Worm (Caenorhabditis elegans) whole organism, L2 larva: ENCODE measurements around the gene C17H12.6.

Experiments
- R02D3.7 ChIP-seq: fragments of 150-350 bp; optimal IDR thresholded peaks from 2 replicates; lab custom pipeline; 2014; ENCODE audit warnings: missing biosample characterization, missing genetic modification characterization
- Y55F3AM.14 ChIP-seq: fragments of 200-800 bp; sonication (Bioruptor generic); optimal IDR thresholded peaks from 2 replicates; lab custom pipeline; 2018; ENCODE audit warnings: mild to moderate bottlenecking, missing genetic modification characterization, missing compliant biosample characterization
- ama-1 ChIP-seq: fragments of 150-350 bp; optimal IDR thresholded peaks from 2 replicates; lab custom pipeline; 2018; ENCODE audit warnings: inconsistent platforms
- ceh-16 ChIP-seq: fragments of 150-350 bp; optimal IDR thresholded peaks from 2 replicates; lab custom pipeline; 2014; ENCODE audit warnings: missing biosample characterization, missing genetic modification characterization
- ceh-82 ChIP-seq: fragments of 150-350 bp; optimal IDR thresholded peaks from 2 replicates; lab custom pipeline; 2014; ENCODE audit warnings: missing biosample characterization, missing genetic modification characterization
- crh-2 ChIP-seq: sonication (generic microtip); optimal IDR thresholded peaks from 2 replicates; lab custom pipeline; 2017; ENCODE audit warnings: missing biosample characterization, missing genetic modification characterization
- egl-27 ChIP-seq: sonication (generic microtip); optimal IDR thresholded peaks from 3 replicates; lab custom pipeline; 2017; ENCODE audit warnings: missing biosample characterization, missing genetic modification reagents, missing genetic modification characterization
- fos-1 ChIP-seq: fragments of 150-350 bp; optimal IDR thresholded peaks from 2 replicates; lab custom pipeline; 2014; ENCODE audit warnings: missing biosample characterization, missing genetic modification characterization
- gmeb-1 ChIP-seq: fragments of 150-350 bp; optimal IDR thresholded peaks from 2 replicates; lab custom pipeline; 2014; ENCODE audit warnings: missing biosample characterization, missing genetic modification characterization
- lin-11 ChIP-seq: fragments of 150-350 bp; sonication (generic microtip); optimal IDR thresholded peaks from 2 replicates; lab custom pipeline; 2014; ENCODE audit warnings: missing biosample characterization, missing genetic modification characterization, inconsistent platforms, mixed read lengths
- lin-39 ChIP-seq: fragments of 150-350 bp; optimal IDR thresholded peaks from 2 replicates; lab custom pipeline; 2014; ENCODE audit warnings: missing biosample characterization, missing genetic modification reagents, missing genetic modification characterization
- lsy-2 ChIP-seq, 2 experiments: fragments of 150-350 bp in 1 of 2; sonication (generic microtip) in 1 of 2; optimal IDR thresholded peaks; 2 replicates each; lab custom pipeline; 2014 to 2017; ENCODE audit warnings: missing biosample characterization in 2 of 2, missing genetic modification characterization in 2 of 2
- mab-5 ChIP-seq: fragments of 150-350 bp; optimal IDR thresholded peaks from 2 replicates; lab custom pipeline; 2014; ENCODE audit warnings: missing biosample characterization, missing genetic modification characterization
- mdl-1 ChIP-seq, 2 experiments: fragments of 150-350 bp in 1 of 2; sonication (generic microtip) in 1 of 2; optimal IDR thresholded peaks; 2 replicates each; lab custom pipeline; 2017; ENCODE audit warnings: missing biosample characterization in 2 of 2, missing genetic modification characterization in 2 of 2
- nhr-11 ChIP-seq: fragments of 150-350 bp; optimal IDR thresholded peaks from 2 replicates; lab custom pipeline; 2014; ENCODE audit warnings: missing biosample characterization, missing genetic modification characterization
- nhr-12 ChIP-seq: fragments of 150-350 bp; optimal IDR thresholded peaks from 2 replicates; lab custom pipeline; 2014; ENCODE audit warnings: missing biosample characterization, missing genetic modification characterization
- nhr-129 ChIP-seq: fragments of 150-350 bp; optimal IDR thresholded peaks from 2 replicates; lab custom pipeline; 2014; ENCODE audit warnings: missing biosample characterization, missing genetic modification characterization
- nhr-23 ChIP-seq: fragments of 150-350 bp; optimal IDR thresholded peaks from 2 replicates; lab custom pipeline; 2014; ENCODE audit warnings: missing biosample characterization, missing genetic modification reagents, missing genetic modification characterization
- nhr-237 ChIP-seq: fragments of 150-350 bp; optimal IDR thresholded peaks from 2 replicates; lab custom pipeline; 2014; ENCODE audit warnings: missing biosample characterization, missing genetic modification characterization
- nhr-6 ChIP-seq: fragments of 150-350 bp; optimal IDR thresholded peaks from 2 replicates; lab custom pipeline; 2014; ENCODE audit warnings: missing biosample characterization, missing genetic modification characterization
- nhr-77 ChIP-seq: fragments of 150-350 bp; optimal IDR thresholded peaks from 2 replicates; lab custom pipeline; 2014; ENCODE audit warnings: missing biosample characterization, missing genetic modification characterization
- skn-1 ChIP-seq: sonication (generic microtip); optimal IDR thresholded peaks from 2 replicates; lab custom pipeline; 2017; ENCODE audit warnings: missing biosample characterization, missing genetic modification characterization
- snpc-4 ChIP-seq: fragments of 150-350 bp; optimal IDR thresholded peaks from 2 replicates; lab custom pipeline; 2014; ENCODE audit warnings: missing biosample characterization, missing genetic modification characterization
- unc-39 ChIP-seq: fragments of 150-350 bp; optimal IDR thresholded peaks from 2 replicates; lab custom pipeline; 2014; ENCODE audit warnings: missing biosample characterization, missing genetic modification characterization
- zag-1 ChIP-seq: fragments of 150-350 bp; optimal IDR thresholded peaks from 2 replicates; lab custom pipeline; 2014; ENCODE audit warnings: missing biosample characterization, missing genetic modification characterization
- ztf-1 ChIP-seq: fragments of 200-800 bp; sonication (Bioruptor generic); conservative IDR thresholded peaks from 2 replicates; pipeline ENCODE4 v1.3.6; 2022; ENCODE audit warnings: missing genetic modification characterization, missing compliant biosample characterization
- ztf-11 ChIP-seq: sonication (generic microtip); optimal IDR thresholded peaks from 2 replicates; lab custom pipeline; 2017; ENCODE audit warnings: missing biosample characterization, missing genetic modification characterization
- ztf-4 ChIP-seq: fragments of 150-350 bp; optimal IDR thresholded peaks from 2 replicates; lab custom pipeline; 2014; ENCODE audit warnings: missing biosample characterization, missing genetic modification characterization

The C17H12.6 gene

ce11 chrIV:6777156-6777555 is 45.1 kb downstream of the C17H12.6 start:
- TF ChIP-seq nhr-129 (tag; lab: Kevin White, UChicago) (no peak), zag-1 (tag; lab: Kevin White, UChicago) (no peak), crh-2 (tag; lab: Kevin White, UChicago) (no peak), skn-1 (tag; lab: Kevin White, UChicago) (no peak), mab-5 (tag; lab: Kevin White, UChicago) (no peak), Y55F3AM.14 (GFP tag; lab: Kevin White, UChicago) (no peak), ama-1 (no peak), unc-39 (tag; lab: Kevin White, UChicago) (no peak), nhr-237 (tag; lab: Kevin White, UChicago) (no peak), ztf-4 (tag; lab: Kevin White, UChicago) (no peak), snpc-4 (tag; lab: Kevin White, UChicago) (no peak), nhr-23 (tag; lab: Kevin White, UChicago) (no peak), ceh-82 (tag; lab: Kevin White, UChicago) (no peak), ztf-11 (no peak)

ce11 chrIV:6771556-6771955 is 50.8 kb downstream of the C17H12.6 start:
- TF ChIP-seq nhr-6 (tag; lab: Kevin White, UChicago), result no peak
- no peak for TF ChIP-seq nhr-12
- TF ChIP-seq fos-1 (tag; lab: Kevin White, UChicago), result no peak
- TF ChIP-seq egl-27 (tag; lab: Kevin White, UChicago), result no peak
- no peak for TF ChIP-seq mdl-1 (tag; optimal IDR thresholded peaks at IDR 0.05; lab: Kevin White, UChicago)
- no peak for TF ChIP-seq ztf-1
- no peak for TF ChIP-seq ceh-16 (tag; lab: Kevin White, UChicago)
- no peak for TF ChIP-seq gmeb-1 (tag; lab: Kevin White, UChicago)
- no peak for TF ChIP-seq snpc-4 (tag; lab: Kevin White, UChicago)
- no peak for TF ChIP-seq nhr-11 (tag; lab: Kevin White, UChicago)
- TF ChIP-seq lin-11 (tag; lab: Kevin White, UChicago), result no peak
- TF ChIP-seq lsy-2 (tag; optimal IDR thresholded peaks at IDR 0.05; lab: Kevin White, UChicago), result no peak
- no peak for TF ChIP-seq Y55F3AM.14 (GFP tag; lab: Kevin White, UChicago)
- TF ChIP-seq R02D3.7 (tag; lab: Kevin White, UChicago), result no peak
- TF ChIP-seq nhr-77 (tag; lab: Kevin White, UChicago), result no peak
- TF ChIP-seq lin-39, result no peak
